Worm (Caenorhabditis elegans): Measurements from ENCODE around the gene cdk-12.

cdk-12 gene

DNA sequence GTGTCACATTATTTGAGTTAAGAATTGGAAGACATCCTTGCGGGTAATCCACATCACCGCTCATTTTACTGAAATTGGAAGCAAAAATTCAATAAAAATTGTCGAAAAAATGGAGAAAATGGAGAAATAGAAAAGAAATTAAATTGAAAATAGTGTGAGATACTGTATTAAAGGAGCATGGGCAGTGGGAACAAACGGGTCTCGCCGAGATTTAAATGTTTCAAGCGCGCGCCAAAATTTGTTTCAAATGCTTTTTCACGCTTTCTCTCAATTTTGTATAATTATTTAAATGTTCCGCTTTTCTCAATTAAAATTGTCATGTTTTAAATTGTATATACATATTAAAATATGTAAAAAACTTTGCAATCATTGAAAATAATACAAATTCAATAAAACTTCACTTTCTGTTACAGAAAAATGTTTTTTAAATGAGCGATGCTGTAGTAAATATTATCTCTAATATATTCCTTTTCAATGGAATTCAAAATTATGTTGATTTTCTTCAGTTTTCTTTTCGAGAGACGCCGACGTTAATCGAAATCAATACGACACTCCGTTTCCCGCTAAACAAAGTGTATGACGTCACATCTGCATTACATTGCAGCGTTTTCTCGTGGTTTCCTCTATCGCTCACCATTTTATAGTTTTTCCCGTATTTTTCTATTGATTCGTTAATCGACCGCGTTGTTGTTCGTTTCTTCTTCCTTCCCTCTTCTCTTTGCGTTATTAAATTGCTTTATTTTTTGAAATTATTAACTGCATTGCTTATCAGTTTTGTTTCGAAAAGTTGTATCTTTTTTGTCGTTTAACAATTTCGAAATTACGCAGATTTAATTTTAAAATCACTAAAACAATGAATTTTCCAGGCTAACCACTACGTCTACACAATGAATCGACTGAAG lies 19.5 kb upstream of the cdk-12 start, which contains the start of the genes evl-14 and dcn-1:
evl-14 (minus strand) TSS at position 68 of the 902 bp plus-strand sequence.
dcn-1 (plus strand) TSS at position 852 of the 902 bp plus-strand sequence.
- TF ChIP-seq ces-1 (GFP tag; optimal IDR thresholded peaks at IDR 0.05) (no peak), sox-4 (tag; optimal IDR thresholded peaks at IDR 0.05) (no peak), alr-1 (tag; optimal IDR thresholded peaks at IDR 0.05; ENCODE audit: borderline replicate concordance) (no peak), C16A3.4 (tag; optimal IDR thresholded peaks at IDR 0.05) (peak; percentile 84), unc-98 (GFP tag; IDR thresholded peaks at IDR 0.05) (no peak), tlp-1 (tag; optimal IDR thresholded peaks at IDR 0.05) (no peak), mef-2 (tag; optimal IDR thresholded peaks at IDR 0.05) (no peak), Y116A8C.19 (tag; optimal IDR thresholded peaks at IDR 0.05; ENCODE audit: borderline replicate concordance) (no peak), lsy-2 (tag; optimal IDR thresholded peaks at IDR 0.05) (peak; percentile 81 to 90), jun-1 (tag; optimal IDR thresholded peaks at IDR 0.05) (peak; percentile 50), ceh-63 (GFP tag; optimal IDR thresholded peaks at IDR 0.05) (no peak), nhr-76 (tag; optimal IDR thresholded peaks at IDR 0.05) (no peak), nhr-237 (tag; optimal IDR thresholded peaks at IDR 0.05) (no peak), aha-1 (tag; optimal IDR thresholded peaks at IDR 0.05) (no peak), nhr-85 (tag) (peak; percentile 36), zag-1 (tag; optimal IDR thresholded peaks at IDR 0.05) (no peak), C04F5.9 (tag; optimal IDR thresholded peaks at IDR 0.05) (no peak), nhr-20 (tag; optimal IDR thresholded peaks at IDR 0.05) (peak; percentile 86), nhr-90 (tag; optimal IDR thresholded peaks at IDR 0.05; ENCODE audit: poor library complexity) (peak; percentile 64), dsc-1 (tag; optimal IDR thresholded peaks at IDR 0.05) (peak; percentile 56), ztf-11 (tag; optimal IDR thresholded peaks at IDR 0.05) (no peak), mdl-1 (tag; optimal IDR thresholded peaks at IDR 0.05) (peak in 1 of 2 experiments; percentile 88), fos-1 (tag; optimal IDR thresholded peaks at IDR 0.05) (no peak), nhr-47 (tag; optimal IDR thresholded peaks at IDR 0.05) (peak; percentile 79), sup-37 (GFP tag; optimal IDR thresholded peaks at IDR 0.05) (no peak), skn-1 (tag; optimal IDR thresholded peaks at IDR 0.05) (peak; percentile 72), tbx-2 (tag; optimal IDR thresholded peaks at IDR 0.05) (peak; percentile 75), lin-39 (tag; optimal IDR thresholded peaks at IDR 0.05) (no peak), xbp-1 (tag; optimal IDR thresholded peaks at IDR 0.05) (peak; percentile 82), snpc-4 (tag; optimal IDR thresholded peaks at IDR 0.05) (peak; percentile 11), hlh-4 (tag; optimal IDR thresholded peaks at IDR 0.05) (no peak), aly-2 (tag; optimal IDR thresholded peaks at IDR 0.05) (peak; percentile 15), nhr-77 (tag; optimal IDR thresholded peaks at IDR 0.05) (peak; percentile 39), efl-3 (GFP tag; optimal IDR thresholded peaks at IDR 0.05) (no peak), nhr-11 (tag; optimal IDR thresholded peaks at IDR 0.05) (no peak), sptf-1 (tag; optimal IDR thresholded peaks at IDR 0.05) (no peak), fkh-8 (tag; optimal IDR thresholded peaks at IDR 0.05) (peak; percentile 83), nhr-28 (tag; optimal IDR thresholded peaks at IDR 0.05) (no peak), hpl-2 (GFP tag; optimal IDR thresholded peaks at IDR 0.05) (peak; percentile 6), nhr-71 (tag; optimal IDR thresholded peaks at IDR 0.05) (peak; percentile 90), lir-3 (tag; optimal IDR thresholded peaks at IDR 0.05; ENCODE audit: poor library complexity) (peak; percentile 61), isw-1 (GFP tag; IDR thresholded peaks at IDR 0.05) (peak; percentile 48), ets-5 (GFP tag; IDR thresholded peaks at IDR 0.05) (no peak), vab-15 (tag; optimal IDR thresholded peaks at IDR 0.05) (no peak), lin-35 (GFP tag; optimal IDR thresholded peaks at IDR 0.05) (peak; percentile 73 to 87), unc-130 (tag; optimal IDR thresholded peaks at IDR 0.05) (peak; percentile 60), zip-4 (GFP tag; optimal IDR thresholded peaks at IDR 0.05) (no peak), fkh-10 (GFP tag; optimal IDR thresholded peaks at IDR 0.05) (no peak), elt-3 (tag; optimal IDR thresholded peaks at IDR 0.05) (peak in 1 of 6 experiments; percentile 84), irx-1 (tag; optimal IDR thresholded peaks at IDR 0.05) (no peak), mep-1 (tag; optimal IDR thresholded peaks at IDR 0.05) (peak; percentile 86), swsn-7 (tag; optimal IDR thresholded peaks at IDR 0.05) (peak; percentile 78)

All from whole organism, L1 larva.